Worm (Caenorhabditis elegans) whole organism, young adult: Measurements from ENCODE around the gene gtap-2.
A peak's percentile ranks its signal among the peaks of the same experiment; 100 is the strongest.

Source experiments
- B0019.2 ChIP-seq: fragments of 200-800 bp; sonication (Bioruptor generic); conservative IDR thresholded peaks from 2 replicates; pipeline ENCODE4 v1.3.6; 2022; ENCODE audit warnings: missing genetic modification reagents, missing genetic modification characterization, missing compliant biosample characterization
- C06A6.2 ChIP-seq: fragments of 200-800 bp; sonication (Bioruptor generic); conservative IDR thresholded peaks from 2 replicates; pipeline ENCODE4 v1.3.6; 2022; ENCODE audit warnings: missing genetic modification characterization, missing compliant biosample characterization
- D2030.7 ChIP-seq: fragments of 200-800 bp; sonication (Bioruptor generic); IDR thresholded peaks from 2 replicates; pipeline ENCODE4 v1.3.6; 2022; ENCODE audit warnings: missing genetic modification reagents, missing genetic modification characterization, missing compliant biosample characterization
- F37B4.10 ChIP-seq: fragments of 200-800 bp; sonication (Bioruptor generic); IDR thresholded peaks from 2 replicates; pipeline ENCODE4 v1.3.6; 2022; ENCODE audit warnings: missing genetic modification characterization, missing compliant biosample characterization
- F49E8.2 ChIP-seq: sonication (generic microtip); optimal IDR thresholded peaks from 3 replicates; lab custom pipeline; 2017; ENCODE audit warnings: missing genetic modification characterization, mild to moderate bottlenecking, missing compliant biosample characterization, antibody characterized with exemption, moderate library complexity; ENCODE audit not compliant: insufficient read depth
- K11D2.4 ChIP-seq: fragments of 200-800 bp; sonication (Bioruptor generic); IDR thresholded peaks from 2 replicates; pipeline ENCODE4 v1.3.6; 2022; ENCODE audit warnings: missing genetic modification reagents, missing genetic modification characterization, missing compliant biosample characterization
- Y56A3A.18 ChIP-seq: fragments of 200-800 bp; sonication (Bioruptor generic); IDR thresholded peaks from 2 replicates; pipeline ENCODE4 v1.3.6; 2022; ENCODE audit warnings: missing genetic modification reagents, missing genetic modification characterization, missing compliant biosample characterization
- Y67H2A.10 ChIP-seq: fragments of 200-800 bp; sonication (Bioruptor generic); conservative IDR thresholded peaks from 2 replicates; pipeline ENCODE4 v1.3.6; 2022; ENCODE audit warnings: missing genetic modification reagents, missing genetic modification characterization, missing compliant biosample characterization
- Y79H2A.3 ChIP-seq: fragments of 200-800 bp; sonication (Bioruptor generic); conservative IDR thresholded peaks from 2 replicates; pipeline ENCODE4 v1.3.6; 2022; ENCODE audit warnings: missing genetic modification reagents, missing genetic modification characterization, missing compliant biosample characterization
- Y95B8A.8 ChIP-seq: fragments of 200-800 bp; sonication (Bioruptor generic); IDR thresholded peaks from 2 replicates; pipeline ENCODE4 v1.3.6; 2022; ENCODE audit warnings: missing genetic modification reagents, missing genetic modification characterization, missing compliant biosample characterization
- akir-1 ChIP-seq: fragments of 200-800 bp; sonication (Bioruptor generic); optimal IDR thresholded peaks from 2 replicates; lab custom pipeline; 2018; ENCODE audit warnings: mild to moderate bottlenecking, missing genetic modification characterization, moderate library complexity, missing compliant biosample characterization
- aptf-2 ChIP-seq: fragments of 200-800 bp; sonication (Bioruptor generic); conservative IDR thresholded peaks from 2 replicates; pipeline ENCODE4 v1.3.6; 2022; ENCODE audit warnings: missing genetic modification reagents, missing genetic modification characterization, missing compliant biosample characterization
- ccch-3 ChIP-seq: fragments of 200-800 bp; sonication (Bioruptor generic); optimal IDR thresholded peaks from 2 replicates; lab custom pipeline; 2018; ENCODE audit warnings: mild to moderate bottlenecking, missing genetic modification characterization, missing compliant biosample characterization
- ceh-27 ChIP-seq: fragments of 200-800 bp; sonication (Bioruptor generic); optimal IDR thresholded peaks from 2 replicates; lab custom pipeline; 2018; ENCODE audit warnings: mild to moderate bottlenecking, missing genetic modification characterization, moderate library complexity, missing compliant biosample characterization
- ceh-79 ChIP-seq: sonication (generic microtip); optimal IDR thresholded peaks from 2 replicates; lab custom pipeline; 2017; ENCODE audit warnings: mild to moderate bottlenecking, missing genetic modification characterization, missing compliant biosample characterization
- chd-7 ChIP-seq: sonication (generic microtip); optimal IDR thresholded peaks from 2 replicates; lab custom pipeline; 2016; ENCODE audit warnings: mild to moderate bottlenecking, missing genetic modification characterization, moderate library complexity, missing compliant biosample characterization
- dpff-1 ChIP-seq: sonication (generic microtip); optimal IDR thresholded peaks from 2 replicates; lab custom pipeline; 2017; ENCODE audit warnings: mild to moderate bottlenecking, missing genetic modification characterization, missing compliant biosample characterization
- dpl-1 ChIP-seq: fragments of 150-350 bp; optimal IDR thresholded peaks from 2 replicates; lab custom pipeline; 2014; ENCODE audit warnings: missing biosample characterization, missing genetic modification reagents, missing genetic modification characterization
- efl-1 ChIP-seq: fragments of 150-350 bp; optimal IDR thresholded peaks from 2 replicates; lab custom pipeline; 2014; ENCODE audit warnings: missing biosample characterization, missing genetic modification reagents, missing genetic modification characterization
- egl-18 ChIP-seq: fragments of 200-800 bp; sonication (Bioruptor generic); IDR thresholded peaks from 2 replicates; pipeline ENCODE4 v1.3.6; 2022; ENCODE audit warnings: missing genetic modification reagents, missing genetic modification characterization, missing compliant biosample characterization
- egl-44 ChIP-seq: fragments of 200-800 bp; sonication (Bioruptor generic); IDR thresholded peaks from 2 replicates; pipeline ENCODE4 v1.3.6; 2022; ENCODE audit warnings: missing genetic modification reagents, missing genetic modification characterization, missing compliant biosample characterization
- fkh-3 ChIP-seq: sonication (generic microtip); optimal IDR thresholded peaks from 2 replicates; lab custom pipeline; 2016; ENCODE audit warnings: mild to moderate bottlenecking, missing genetic modification characterization, missing compliant biosample characterization
- gei-17 ChIP-seq: fragments of 200-800 bp; sonication (Bioruptor generic); optimal IDR thresholded peaks from 2 replicates; lab custom pipeline; 2018; ENCODE audit warnings: mild to moderate bottlenecking, missing genetic modification characterization, missing compliant biosample characterization
- him-1 ChIP-seq: sonication (generic microtip); optimal IDR thresholded peaks from 2 replicates; lab custom pipeline; 2016; ENCODE audit warnings: missing genotype, missing genetic modification reagents, missing genetic modification characterization, missing compliant biosample characterization
- hsf-1 ChIP-seq: fragments of 200-800 bp; sonication (Bioruptor generic); IDR thresholded peaks from 2 replicates; pipeline ENCODE4 v1.3.6; 2022; ENCODE audit warnings: missing genetic modification reagents, missing genetic modification characterization, missing compliant biosample characterization
- lin-26 ChIP-seq: fragments of 200-800 bp; sonication (Bioruptor generic); IDR thresholded peaks from 2 replicates; pipeline ENCODE4 v1.3.6; 2022; ENCODE audit warnings: missing genetic modification reagents, missing genetic modification characterization, missing compliant biosample characterization
- lin-54 ChIP-seq: fragments of 200-800 bp; sonication (Bioruptor generic); optimal IDR thresholded peaks from 2 replicates; lab custom pipeline; 2018; ENCODE audit warnings: mild to moderate bottlenecking, missing genetic modification characterization, missing compliant biosample characterization
- lsy-27 ChIP-seq: sonication (generic microtip); optimal IDR thresholded peaks from 2 replicates; lab custom pipeline; 2017; ENCODE audit warnings: missing genetic modification characterization, mild to moderate bottlenecking, missing compliant biosample characterization, antibody characterized with exemption, missing genotype, borderline replicate concordance; ENCODE audit not compliant: insufficient read depth
- madf-6 ChIP-seq: fragments of 200-800 bp; sonication (Bioruptor generic); IDR thresholded peaks from 2 replicates; pipeline ENCODE4 v1.3.6; 2022; ENCODE audit warnings: missing genetic modification reagents, missing genetic modification characterization, missing compliant biosample characterization
- madf-8 ChIP-seq: fragments of 200-800 bp; sonication (Bioruptor generic); conservative IDR thresholded peaks from 2 replicates; pipeline ENCODE4 v1.3.6; 2022; ENCODE audit warnings: missing genetic modification reagents, missing genetic modification characterization, missing compliant biosample characterization
- mxl-1 ChIP-seq: sonication (generic microtip); optimal IDR thresholded peaks from 2 replicates; lab custom pipeline; 2016; ENCODE audit warnings: missing genetic modification characterization, missing compliant biosample characterization
- nfya-2 ChIP-seq: fragments of 200-800 bp; sonication (Bioruptor generic); IDR thresholded peaks from 2 replicates; pipeline ENCODE4 v1.3.6; 2022; ENCODE audit warnings: missing genetic modification reagents, missing genetic modification characterization, missing compliant biosample characterization
- nhr-120 ChIP-seq: fragments of 200-800 bp; sonication (Bioruptor generic); IDR thresholded peaks from 2 replicates; pipeline ENCODE4 v1.3.6; 2022; ENCODE audit warnings: missing genetic modification characterization, missing compliant biosample characterization
- nhr-179 ChIP-seq: sonication (generic microtip); optimal IDR thresholded peaks from 2 replicates; lab custom pipeline; 2016; ENCODE audit warnings: mild to moderate bottlenecking, missing genetic modification characterization, missing compliant biosample characterization
- nhr-80 ChIP-seq: sonication (generic microtip); optimal IDR thresholded peaks from 2 replicates; lab custom pipeline; 2016; ENCODE audit warnings: missing genetic modification characterization, missing compliant biosample characterization
- nhr-90 ChIP-seq: sonication (generic microtip); optimal IDR thresholded peaks from 2 replicates; lab custom pipeline; 2016; ENCODE audit warnings: missing genotype, mild to moderate bottlenecking, missing genetic modification characterization, missing compliant biosample characterization
- pha-4 ChIP-seq: fragments of 150-350 bp; sonication (generic microtip); optimal IDR thresholded peaks from 2 replicates; lab custom pipeline; 2014; ENCODE audit warnings: missing biosample characterization, missing genetic modification reagents, missing genetic modification characterization
- rec-8 ChIP-seq, 2 experiments: sonication (generic microtip); optimal IDR thresholded peaks; 2 replicates each; lab custom pipeline; 2016; ENCODE audit warnings: mild to moderate bottlenecking in 2 of 2, missing genetic modification characterization in 2 of 2, missing genetic modification reagents in 2 of 2, missing genotype in 2 of 2, missing biosample characterization in 1 of 2, missing compliant biosample characterization in 1 of 2, moderate library complexity in 1 of 2
- repo-1 ChIP-seq: sonication (generic microtip); optimal IDR thresholded peaks from 2 replicates; lab custom pipeline; 2017; ENCODE audit warnings: mild to moderate bottlenecking, missing genetic modification characterization, missing compliant biosample characterization
- snpc-1.3 ChIP-seq: sonication (generic microtip); optimal IDR thresholded peaks from 2 replicates; lab custom pipeline; 2017; ENCODE audit warnings: missing genetic modification characterization, mild to moderate bottlenecking, missing compliant biosample characterization, antibody characterized with exemption, moderate library complexity, missing genotype, missing genetic modification reagents; ENCODE audit not compliant: insufficient read depth
- somi-1 ChIP-seq: fragments of 200-800 bp; sonication (Bioruptor generic); optimal IDR thresholded peaks from 2 replicates; lab custom pipeline; 2018; ENCODE audit warnings: mild to moderate bottlenecking, missing genetic modification characterization, missing compliant biosample characterization
- tbp1 ChIP-seq: fragments of 200-800 bp; sonication (Bioruptor generic); optimal IDR thresholded peaks from 2 replicates; lab custom pipeline; 2018; ENCODE audit warnings: mild to moderate bottlenecking, missing genetic modification characterization, missing compliant biosample characterization
- tbx-9 ChIP-seq: sonication (generic microtip); optimal IDR thresholded peaks from 2 replicates; lab custom pipeline; 2016; ENCODE audit warnings: borderline replicate concordance, missing genetic modification characterization, inconsistent platforms, missing compliant biosample characterization
- unc-62 ChIP-seq: fragments of 150-350 bp; optimal IDR thresholded peaks from 2 replicates; lab custom pipeline; 2014; ENCODE audit warnings: missing biosample characterization, missing genetic modification reagents, missing genetic modification characterization
- zfh-2 ChIP-seq: fragments of 200-800 bp; sonication (Bioruptor generic); conservative IDR thresholded peaks from 2 replicates; pipeline ENCODE4 v1.3.6; 2022; ENCODE audit warnings: missing genetic modification reagents, missing genetic modification characterization, missing compliant biosample characterization
- zim-3 ChIP-seq: sonication (generic microtip); optimal IDR thresholded peaks from 2 replicates; lab custom pipeline; 2017; ENCODE audit warnings: mild to moderate bottlenecking, missing genetic modification characterization, moderate library complexity, missing compliant biosample characterization
- ztf-22 ChIP-seq: fragments of 200-800 bp; sonication (Bioruptor generic); optimal IDR thresholded peaks from 2 replicates; lab custom pipeline; 2018; ENCODE audit warnings: mild to moderate bottlenecking, missing genetic modification characterization, moderate library complexity, missing compliant biosample characterization
- ztf-6 ChIP-seq: fragments of 200-800 bp; sonication (Bioruptor generic); IDR thresholded peaks from 2 replicates; pipeline ENCODE4 v1.3.6; 2022; ENCODE audit warnings: missing genetic modification reagents, missing genetic modification characterization, missing compliant biosample characterization

Gene gtap-2

ce11 chrIII:9782011-9782436, 26.3 kb upstream of the gtap-2 start, which contains the start of gene vha-2 (continued):
- TF ChIP-seq egl-44 (peak; percentile 53; the same call in 1 of the 2 replicates), Y67H2A.10 (GFP tag; lab: Robert Waterston, UW) (no peak), tbx-9 (tag; lab: Kevin White, UChicago) (no peak), madf-6 (GFP tag; lab: Robert Waterston, UW) (peak; percentile 57), madf-8 (GFP tag; lab: Robert Waterston, UW) (no peak), snpc-1.3 (tag; lab: Kevin White, UChicago) (no peak), egl-18 (GFP tag; lab: Robert Waterston, UW) (no peak), ccch-3 (GFP tag; lab: Kevin White, UChicago) (no peak), dpl-1 (no peak), zim-3 (no peak), nfya-2 (GFP tag; lab: Robert Waterston, UW) (peak; percentile 25; the same call in 1 of the 2 replicates), nhr-120 (no peak), ceh-27 (GFP tag; lab: Kevin White, UChicago) (no peak), pha-4 (no peak), unc-62 (GFP tag; lab: Kevin White, UChicago) (no peak), aptf-2 (no peak), nhr-80 (tag; lab: Kevin White, UChicago) (no peak), gei-17 (GFP tag; lab: Kevin White, UChicago) (no peak), nhr-179 (no peak), efl-1 (GFP tag; lab: Kevin White, UChicago) (no peak), Y95B8A.8 (GFP tag; lab: Robert Waterston, UW) (peak; percentile 54; the same call in 1 of the 2 replicates), zfh-2 (GFP tag; lab: Robert Waterston, UW) (peak; percentile 30; the same call in 1 of the 2 replicates), lsy-27 (tag; lab: Kevin White, UChicago) (no peak), F49E8.2 (tag; lab: Kevin White, UChicago) (peak; percentile 54), B0019.2 (GFP tag; lab: Robert Waterston, UW) (no peak), Y79H2A.3 (GFP tag; lab: Robert Waterston, UW) (no peak), ceh-79 (peak; percentile 53), D2030.7 (GFP tag; lab: Robert Waterston, UW) (peak; percentile 10; the same call in 1 of the 2 replicates), somi-1 (GFP tag; lab: Kevin White, UChicago) (no peak), fkh-3 (tag; lab: Kevin White, UChicago) (no peak), rec-8 (tag; optimal IDR thresholded peaks at IDR 0.05; lab: Kevin White, UChicago) (no peak), dpff-1 (tag; lab: Kevin White, UChicago) (peak; percentile 11), K11D2.4 (GFP tag; lab: Robert Waterston, UW) (no peak), tbp1 (peak; percentile 31), ztf-22 (GFP tag; lab: Kevin White, UChicago) (no peak), F37B4.10 (GFP tag; lab: Robert Waterston, UW) (no peak), mxl-1 (tag; lab: Kevin White, UChicago) (no peak), lin-54 (GFP tag; lab: Kevin White, UChicago) (peak; percentile 3), lin-26 (GFP tag; lab: Robert Waterston, UW) (no peak), repo-1 (peak; percentile 62), akir-1 (peak; percentile 30), hsf-1 (GFP tag; lab: Robert Waterston, UW) (peak; percentile 76), him-1 (tag; lab: Kevin White, UChicago) (no peak), C06A6.2 (GFP tag; lab: Robert Waterston, UW) (no peak), Y56A3A.18 (0 out of 2 replicates have a peak, but pooled peaks have one; percentile 9), nhr-90 (tag; lab: Kevin White, UChicago) (peak; percentile 43), chd-7 (tag; lab: Kevin White, UChicago) (peak; percentile 58), ztf-6 (GFP tag; lab: Robert Waterston, UW) (no peak)
